Fruit fly (Drosophila melanogaster): ENCODE results near the gene CG33191.

DNA sequence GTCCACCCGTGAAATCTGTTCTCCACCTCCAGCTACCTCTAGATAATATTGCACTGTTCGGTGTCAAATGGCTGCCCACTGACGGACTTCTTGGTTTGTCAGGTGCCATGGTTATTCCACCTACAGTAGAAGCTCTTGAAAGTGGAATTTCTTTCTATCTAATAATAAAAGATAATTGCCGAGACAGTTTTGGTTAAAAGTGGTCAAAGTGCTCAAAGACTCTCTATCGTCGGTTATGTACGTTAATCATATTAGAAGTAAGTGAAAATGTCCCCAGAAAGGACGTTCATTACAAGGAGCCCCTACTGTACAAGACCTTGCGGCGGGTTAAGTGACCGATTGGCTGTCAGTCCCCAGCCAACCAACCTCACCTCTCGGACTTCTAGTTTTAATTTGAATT, 35.5 kb downstream of the CG33191 start:
- TF ChIP-seq ttk (optimal IDR thresholded peaks at IDR 0.05) (no peak), Myc (optimal IDR thresholded peaks at IDR 0.05) (no peak), insv (optimal IDR thresholded peaks at IDR 0.05) (no peak)
